Worm (Caenorhabditis elegans): ENCODE measurements around the gene ZC443.1.

ZC443.1 gene

ce11 chrV:12768946-12769345, 40.9 kb downstream of the ZC443.1 start, which contains the start of gene srt-43:
Gene srt-43, plus strand, starts transcription at chrV:12769246.
- TF ChIP-seq blmp-1 (tag; optimal IDR thresholded peaks at IDR 0.05) (no peak), lin-13 (tag; optimal IDR thresholded peaks at IDR 0.05) (no peak), drap-1 (GFP tag; optimal IDR thresholded peaks at IDR 0.05) (no peak), ztf-11 (tag; optimal IDR thresholded peaks at IDR 0.05) (no peak), ceh-43 (GFP tag; optimal IDR thresholded peaks at IDR 0.05) (no peak), nhr-12 (tag; optimal IDR thresholded peaks at IDR 0.05) (no peak), hlh-1 (tag; optimal IDR thresholded peaks at IDR 0.05) (no peak), lsy-2 (tag; optimal IDR thresholded peaks at IDR 0.05) (no peak), unc-62 (GFP tag; optimal IDR thresholded peaks at IDR 0.05) (no peak), nhr-28 (tag; optimal IDR thresholded peaks at IDR 0.05) (no peak), nhr-2 (tag; optimal IDR thresholded peaks at IDR 0.05) (no peak), bed-3 (GFP tag; optimal IDR thresholded peaks at IDR 0.05) (no peak), M03D4.4 (tag; optimal IDR thresholded peaks at IDR 0.05) (no peak)

ce11 chrV:12763291-12763995, 46.4 kb downstream of the ZC443.1 start, which contains the start of the genes abcf-1 and scc-3:
Gene abcf-1, minus strand, starts transcription at chrV:12763375.
Gene scc-3, plus strand, starts transcription at chrV:12763945.
- TF ChIP-seq sem-2 (GFP tag; optimal IDR thresholded peaks at IDR 0.05) (no peak), tbx-8 (GFP tag; optimal IDR thresholded peaks at IDR 0.05) (no peak), unc-39 (tag; optimal IDR thresholded peaks at IDR 0.05) (no peak), nhr-12 (tag; optimal IDR thresholded peaks at IDR 0.05) (no peak), cnd-1 (tag; optimal IDR thresholded peaks at IDR 0.05) (no peak), lsy-2 (tag; optimal IDR thresholded peaks at IDR 0.05) (peak; percentile 93), drap-1 (GFP tag; optimal IDR thresholded peaks at IDR 0.05) (no peak), elt-3 (tag; optimal IDR thresholded peaks at IDR 0.05) (no peak), mab-5 (tag; optimal IDR thresholded peaks at IDR 0.05) (no peak)

ce11 chrV:12760913-12761312, 49.0 kb downstream of the ZC443.1 start, which contains the start of gene F18E2.15:
Gene F18E2.15, minus strand, starts transcription at chrV:12761013.
- TF ChIP-seq M03D4.4 (tag; optimal IDR thresholded peaks at IDR 0.05) (no peak), unc-62 (GFP tag; optimal IDR thresholded peaks at IDR 0.05) (no peak), nhr-76 (tag; optimal IDR thresholded peaks at IDR 0.05) (no peak), ceh-43 (GFP tag; optimal IDR thresholded peaks at IDR 0.05) (no peak), ham-2 (GFP tag; optimal IDR thresholded peaks at IDR 0.05) (no peak), snpc-4 (tag; optimal IDR thresholded peaks at IDR 0.05) (no peak), zip-8 (tag; optimal IDR thresholded peaks at IDR 0.05) (no peak), sem-2 (GFP tag; optimal IDR thresholded peaks at IDR 0.05) (no peak)

- TF ChIP-seq unc-39 (tag; optimal IDR thresholded peaks at IDR 0.05): no peak
- TF ChIP-seq elt-1 (tag; optimal IDR thresholded peaks at IDR 0.05; ENCODE audit: borderline replicate concordance, insufficient read depth): no peak
- no peak for TF ChIP-seq snpc-4 (tag; optimal IDR thresholded peaks at IDR 0.05)
- no peak for TF ChIP-seq lin-13 (tag; optimal IDR thresholded peaks at IDR 0.05)
- TF ChIP-seq ceh-39 (tag; optimal IDR thresholded peaks at IDR 0.05): no peak
- no peak for TF ChIP-seq ceh-43 (GFP tag; optimal IDR thresholded peaks at IDR 0.05)
- TF ChIP-seq unc-120 (tag; optimal IDR thresholded peaks at IDR 0.05; ENCODE audit: poor library complexity, severe bottlenecking): no peak
- no peak for TF ChIP-seq lsy-2 (tag; optimal IDR thresholded peaks at IDR 0.05)
- TF ChIP-seq ceh-83 (GFP tag; optimal IDR thresholded peaks at IDR 0.05): no peak
- TF ChIP-seq nhr-28 (tag; optimal IDR thresholded peaks at IDR 0.05): no peak
- TF ChIP-seq zip-8 (tag; optimal IDR thresholded peaks at IDR 0.05): no peak
- TF ChIP-seq nhr-2 (tag; optimal IDR thresholded peaks at IDR 0.05): no peak
- no peak for TF ChIP-seq nhr-237 (tag; optimal IDR thresholded peaks at IDR 0.05)
- TF ChIP-seq lin-32 (GFP tag; optimal IDR thresholded peaks at IDR 0.05): no peak
- TF ChIP-seq ces-1 (GFP tag; optimal IDR thresholded peaks at IDR 0.05): no peak
- no peak for TF ChIP-seq tbx-8 (GFP tag; optimal IDR thresholded peaks at IDR 0.05)
- no peak for TF ChIP-seq elt-3 (tag; optimal IDR thresholded peaks at IDR 0.05)
- TF ChIP-seq mab-5 (tag; optimal IDR thresholded peaks at IDR 0.05): no peak
- no peak for TF ChIP-seq unc-62 (GFP tag; optimal IDR thresholded peaks at IDR 0.05)
Measured at ce11 chrV:12759660-12760059, 50.2 kb downstream of the ZC443.1 start, which contains the start of gene papl-1. Gene papl-1, minus strand, starts transcription at chrV:12759760.
